Worm (Caenorhabditis elegans) whole organism, L2 larva: ENCODE measurements around the gene F33G12.3.

Source experiments
- ZK546.5 ChIP-seq: sonication (generic microtip); optimal IDR thresholded peaks from 2 replicates; lab custom pipeline; 2017; ENCODE audit warnings: missing biosample characterization, missing genetic modification characterization
- ama-1 ChIP-seq: fragments of 150-350 bp; optimal IDR thresholded peaks from 2 replicates; lab custom pipeline; 2018; ENCODE audit warnings: inconsistent platforms
- blmp-1 ChIP-seq: sonication (generic microtip); optimal IDR thresholded peaks from 2 replicates; lab custom pipeline; 2017; ENCODE audit warnings: missing genetic modification characterization, mild to moderate bottlenecking, missing compliant biosample characterization, antibody characterized with exemption, moderate library complexity; ENCODE audit not compliant: insufficient read depth
- ceh-82 ChIP-seq: fragments of 150-350 bp; optimal IDR thresholded peaks from 2 replicates; lab custom pipeline; 2014; ENCODE audit warnings: missing biosample characterization, missing genetic modification characterization
- elt-3 ChIP-seq: sonication (generic microtip); optimal IDR thresholded peaks from 2 replicates; lab custom pipeline; 2017; ENCODE audit warnings: missing biosample characterization, missing genetic modification characterization
- nhr-23 ChIP-seq: fragments of 150-350 bp; optimal IDR thresholded peaks from 2 replicates; lab custom pipeline; 2014; ENCODE audit warnings: missing biosample characterization, missing genetic modification reagents, missing genetic modification characterization
- snpc-4 ChIP-seq: fragments of 150-350 bp; optimal IDR thresholded peaks from 2 replicates; lab custom pipeline; 2014; ENCODE audit warnings: missing biosample characterization, missing genetic modification characterization
- unc-39 ChIP-seq: fragments of 150-350 bp; optimal IDR thresholded peaks from 2 replicates; lab custom pipeline; 2014; ENCODE audit warnings: missing biosample characterization, missing genetic modification characterization

- TF ChIP-seq ceh-82 (tag; lab: Kevin White, UChicago): no peak
- no peak for TF ChIP-seq ama-1 (lab: Kevin White, UChicago)
- TF ChIP-seq elt-3: no peak
- no peak for TF ChIP-seq nhr-23 (tag; lab: Kevin White, UChicago)
- peak; percentile 7 for TF ChIP-seq snpc-4 (tag; lab: Kevin White, UChicago)
- no peak for TF ChIP-seq ZK546.5 (tag; lab: Kevin White, UChicago)
- TF ChIP-seq blmp-1 (tag; lab: Kevin White, UChicago): no peak
- TF ChIP-seq unc-39 (tag; lab: Kevin White, UChicago): no peak
These were observed 1.2 kb downstream of the F33G12.3 start for ce11 chrII:5032669-5033068.
